Worm (Caenorhabditis elegans) whole organism, late embryonic: ENCODE results near the gene H12D21.5.

Experiments
- C38D4.7 ChIP-seq: fragments of 200-800 bp; sonication (Bioruptor generic); optimal IDR thresholded peaks from 2 replicates; lab custom pipeline; 2018; ENCODE audit warnings: mild to moderate bottlenecking, missing genetic modification characterization, moderate library complexity, missing compliant biosample characterization
- K02D7.2 ChIP-seq: sonication (generic microtip); optimal IDR thresholded peaks from 2 replicates; lab custom pipeline; 2017; ENCODE audit warnings: mild to moderate bottlenecking, missing genetic modification characterization, missing compliant biosample characterization
- K09A11.1 ChIP-seq: sonication (generic microtip); optimal IDR thresholded peaks from 2 replicates; lab custom pipeline; 2017; ENCODE audit warnings: antibody characterized with exemption, mild to moderate bottlenecking, missing genetic modification characterization, missing compliant biosample characterization; ENCODE audit not compliant: insufficient read depth
- T23F11.4 ChIP-seq: fragments of 200-800 bp; sonication (Bioruptor generic); optimal IDR thresholded peaks from 2 replicates; lab custom pipeline; 2018; ENCODE audit warnings: mild to moderate bottlenecking, missing genetic modification characterization, missing compliant biosample characterization
- Y22D7AL.16 ChIP-seq: sonication (generic microtip); optimal IDR thresholded peaks from 2 replicates; lab custom pipeline; 2016; ENCODE audit warnings: missing genetic modification characterization, missing compliant biosample characterization
- ahr-1 ChIP-seq: sonication (generic microtip); optimal IDR thresholded peaks from 2 replicates; lab custom pipeline; 2016; ENCODE audit warnings: missing genetic modification characterization, missing compliant biosample characterization
- ama-1 ChIP-seq: fragments of 150-350 bp; optimal IDR thresholded peaks from 2 replicates; lab custom pipeline; 2014
- ceh-14 ChIP-seq: sonication (generic microtip); optimal IDR thresholded peaks from 2 replicates; lab custom pipeline; 2016; ENCODE audit warnings: missing genotype, missing genetic modification characterization, missing compliant biosample characterization
- ceh-18 ChIP-seq: sonication (generic microtip); optimal IDR thresholded peaks from 2 replicates; lab custom pipeline; 2016; ENCODE audit warnings: missing genetic modification characterization, missing compliant biosample characterization
- ceh-2 ChIP-seq: sonication (generic microtip); optimal IDR thresholded peaks from 2 replicates; lab custom pipeline; 2016; ENCODE audit warnings: missing genotype, missing genetic modification characterization, missing compliant biosample characterization
- ceh-30 ChIP-seq: fragments of 150-350 bp; optimal IDR thresholded peaks from 2 replicates; lab custom pipeline; 2014; ENCODE audit warnings: missing biosample characterization, missing genetic modification characterization
- ceh-45 ChIP-seq: fragments of 200-800 bp; sonication (Bioruptor generic); IDR thresholded peaks from 2 replicates; pipeline ENCODE4 v1.3.6; 2022; ENCODE audit warnings: missing genetic modification reagents, missing genetic modification characterization, missing compliant biosample characterization
- ceh-6 ChIP-seq: fragments of 200-800 bp; sonication (Bioruptor generic); optimal IDR thresholded peaks from 2 replicates; lab custom pipeline; 2018; ENCODE audit warnings: mild to moderate bottlenecking, missing genetic modification characterization, missing compliant biosample characterization
- che-1 ChIP-seq: sonication (generic microtip); optimal IDR thresholded peaks from 2 replicates; lab custom pipeline; 2016; ENCODE audit warnings: mild to moderate bottlenecking, missing genetic modification characterization, missing compliant biosample characterization
- elt-2 ChIP-seq: sonication (generic microtip); optimal IDR thresholded peaks from 2 replicates; lab custom pipeline; 2016; ENCODE audit warnings: missing genetic modification reagents, missing genetic modification characterization, missing compliant biosample characterization
- ets-4 ChIP-seq: sonication (generic microtip); optimal IDR thresholded peaks from 2 replicates; lab custom pipeline; 2016; ENCODE audit warnings: missing genetic modification characterization, missing compliant biosample characterization
- gmeb-2 ChIP-seq: sonication (generic microtip); optimal IDR thresholded peaks from 2 replicates; lab custom pipeline; 2016; ENCODE audit warnings: missing genetic modification characterization, inconsistent platforms, missing compliant biosample characterization
- hlh-13 ChIP-seq: fragments of 200-800 bp; sonication (Bioruptor generic); optimal IDR thresholded peaks from 2 replicates; lab custom pipeline; 2018; ENCODE audit warnings: mild to moderate bottlenecking, missing genetic modification characterization, missing compliant biosample characterization
- hlh-15 ChIP-seq: sonication (generic microtip); optimal IDR thresholded peaks from 2 replicates; lab custom pipeline; 2016; ENCODE audit warnings: missing genetic modification characterization, missing compliant biosample characterization
- lin-11 ChIP-seq: fragments of 200-800 bp; sonication (Bioruptor generic); optimal IDR thresholded peaks from 2 replicates; lab custom pipeline; 2018; ENCODE audit warnings: mild to moderate bottlenecking, missing genetic modification characterization, missing compliant biosample characterization
- madf-2 ChIP-seq: sonication (generic microtip); optimal IDR thresholded peaks from 2 replicates; lab custom pipeline; 2017; ENCODE audit warnings: missing genetic modification characterization, missing compliant biosample characterization
- nfya-1 ChIP-seq: sonication (generic microtip); optimal IDR thresholded peaks from 2 replicates; lab custom pipeline; 2017; ENCODE audit warnings: missing genetic modification characterization, mild to moderate bottlenecking, missing compliant biosample characterization, antibody characterized with exemption, moderate library complexity
- nhr-232 ChIP-seq: sonication (generic microtip); optimal IDR thresholded peaks from 2 replicates; lab custom pipeline; 2016; ENCODE audit warnings: missing genetic modification characterization, missing compliant biosample characterization
- npax-4 ChIP-seq: sonication (generic microtip); optimal IDR thresholded peaks from 2 replicates; lab custom pipeline; 2016; ENCODE audit warnings: missing genetic modification characterization, missing compliant biosample characterization
- pat-9 ChIP-seq: fragments of 200-800 bp; sonication (Bioruptor generic); optimal IDR thresholded peaks from 2 replicates; lab custom pipeline; 2018; ENCODE audit warnings: mild to moderate bottlenecking, missing genetic modification characterization, moderate library complexity, missing compliant biosample characterization
- pha-2 ChIP-seq: sonication (generic microtip); optimal IDR thresholded peaks from 2 replicates; lab custom pipeline; 2017; ENCODE audit warnings: mild to moderate bottlenecking, missing genetic modification characterization, missing compliant biosample characterization
- pqm-1 ChIP-seq: sonication (generic microtip); optimal IDR thresholded peaks from 2 replicates; lab custom pipeline; 2016; ENCODE audit warnings: missing genetic modification characterization, missing compliant biosample characterization
- pros-1 ChIP-seq: fragments of 150-350 bp; optimal IDR thresholded peaks from 2 replicates; lab custom pipeline; 2014; ENCODE audit warnings: missing biosample characterization, missing genetic modification reagents, missing genetic modification characterization
- ref-2 ChIP-seq: sonication (generic microtip); optimal IDR thresholded peaks from 2 replicates; lab custom pipeline; 2016; ENCODE audit warnings: missing genetic modification characterization, missing compliant biosample characterization
- rnt-1 ChIP-seq: sonication (generic microtip); optimal IDR thresholded peaks from 2 replicates; lab custom pipeline; 2016; ENCODE audit warnings: missing genetic modification characterization, missing compliant biosample characterization
- tbx-2 ChIP-seq: sonication (generic microtip); optimal IDR thresholded peaks from 2 replicates; lab custom pipeline; 2016; ENCODE audit warnings: missing genetic modification characterization, missing compliant biosample characterization
- unc-3 ChIP-seq, 2 experiments: fragments of 200-800 bp in 1 of 2; sonication (Bioruptor generic) in 1 of 2; sonication (generic microtip) in 1 of 2; conservative IDR thresholded peaks in 1 of 2; optimal IDR thresholded peaks in 1 of 2; 2 replicates each; pipeline versions ENCODE4 v1.3.6 to Lab custom; 2016 to 2022; ENCODE audit warnings: missing compliant biosample characterization in 2 of 2, missing genetic modification characterization in 2 of 2, missing genetic modification reagents in 1 of 2
- unc-42 ChIP-seq: sonication (generic microtip); optimal IDR thresholded peaks from 2 replicates; lab custom pipeline; 2016; ENCODE audit warnings: missing genotype, missing genetic modification characterization, missing compliant biosample characterization
- unc-55 ChIP-seq: sonication (generic microtip); optimal IDR thresholded peaks from 2 replicates; lab custom pipeline; 2017; ENCODE audit warnings: missing biosample characterization, missing genetic modification reagents, missing genetic modification characterization
- zip-5 ChIP-seq: sonication (generic microtip); optimal IDR thresholded peaks from 2 replicates; lab custom pipeline; 2016; ENCODE audit warnings: missing genetic modification characterization, missing compliant biosample characterization
- ztf-16 ChIP-seq: sonication (generic microtip); optimal IDR thresholded peaks from 2 replicates; lab custom pipeline; 2017; ENCODE audit warnings: missing genetic modification characterization, missing compliant biosample characterization

The H12D21.5 gene

DNA sequence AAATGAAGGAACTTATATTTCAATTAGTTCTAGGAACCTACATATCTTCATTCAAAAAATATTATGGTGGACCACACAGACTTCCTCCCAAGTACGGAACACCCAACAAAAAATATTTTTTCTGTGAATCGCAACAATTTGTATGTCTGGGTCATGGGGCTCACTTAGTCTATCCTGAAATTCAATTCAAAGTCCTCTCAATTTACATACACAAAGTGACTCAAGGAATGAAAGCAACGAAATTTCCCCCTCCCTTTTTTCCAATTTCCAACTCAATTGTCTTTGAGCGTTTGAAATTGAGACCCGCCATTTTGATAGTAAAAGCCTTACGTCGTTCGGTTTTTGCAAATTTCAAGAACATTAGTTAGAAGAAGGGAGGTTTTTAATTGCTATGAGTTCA lies 34.4 kb upstream of the H12D21.5 start:
- TF ChIP-seq unc-42 (peak; percentile 46), ceh-2 (tag; lab: Kevin White, UChicago) (no peak)

- no peak for TF ChIP-seq ahr-1 (tag; lab: Kevin White, UChicago)
- TF ChIP-seq zip-5 (tag; lab: Kevin White, UChicago) = no peak
- no peak for TF ChIP-seq unc-42
- TF ChIP-seq T23F11.4 (GFP tag; lab: Kevin White, UChicago) = no peak
- no peak for TF ChIP-seq npax-4
Observed at ce11 chrV:14868181-14868580, 25.6 kb upstream of the H12D21.5 start, which contains the start of gene gcy-14. Gene gcy-14, minus strand, starts transcription at chrV:14868281.

DNA sequence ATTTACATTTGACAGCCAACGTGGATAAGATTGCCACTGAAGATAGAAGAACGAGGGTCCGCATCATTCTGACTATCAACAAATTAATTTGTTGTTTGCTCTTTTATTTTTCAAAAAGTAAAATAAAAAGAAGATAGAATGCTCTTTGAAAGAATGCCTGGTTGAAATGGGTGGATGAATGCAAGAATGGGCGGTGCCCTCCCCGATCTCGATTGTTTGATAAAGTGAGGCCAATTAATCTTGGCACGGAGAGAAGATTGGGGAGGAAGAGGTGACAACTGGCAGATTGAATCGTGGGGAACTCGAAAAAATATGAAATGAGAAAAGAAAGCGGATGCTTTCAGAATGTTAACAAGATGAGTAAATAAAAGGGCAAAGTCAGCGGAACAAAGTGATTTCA lies 22.4 kb upstream of the H12D21.5 start, which contains the start of gene ZC412.3:
TSS of gene ZC412.3 (minus strand) at position 183 of the 400 bp plus-strand sequence.
- TF ChIP-seq ztf-16 (tag; lab: Kevin White, UChicago) (no peak), tbx-2 (tag; lab: Kevin White, UChicago) (no peak), ama-1 (no peak), ceh-18 (peak; percentile 56), rnt-1 (tag; lab: Kevin White, UChicago) (no peak), ets-4 (tag; lab: Kevin White, UChicago) (no peak), ceh-30 (no peak), hlh-13 (no peak), pqm-1 (tag; lab: Kevin White, UChicago) (no peak), unc-55 (GFP tag; lab: Kevin White, UChicago) (peak; percentile 10), T23F11.4 (GFP tag; lab: Kevin White, UChicago) (no peak), unc-42 (no peak), pros-1 (tag; lab: Kevin White, UChicago) (no peak), K02D7.2 (tag; lab: Kevin White, UChicago) (no peak)

ce11 chrV:14875371-14875770 lies 18.4 kb upstream of the H12D21.5 start, which contains the start of gene ZC412.5:
Gene ZC412.5, minus strand, starts transcription at chrV:14875471.
- TF ChIP-seq Y22D7AL.16 = no peak
- TF ChIP-seq lin-11 (tag; lab: Kevin White, UChicago) = no peak

DNA sequence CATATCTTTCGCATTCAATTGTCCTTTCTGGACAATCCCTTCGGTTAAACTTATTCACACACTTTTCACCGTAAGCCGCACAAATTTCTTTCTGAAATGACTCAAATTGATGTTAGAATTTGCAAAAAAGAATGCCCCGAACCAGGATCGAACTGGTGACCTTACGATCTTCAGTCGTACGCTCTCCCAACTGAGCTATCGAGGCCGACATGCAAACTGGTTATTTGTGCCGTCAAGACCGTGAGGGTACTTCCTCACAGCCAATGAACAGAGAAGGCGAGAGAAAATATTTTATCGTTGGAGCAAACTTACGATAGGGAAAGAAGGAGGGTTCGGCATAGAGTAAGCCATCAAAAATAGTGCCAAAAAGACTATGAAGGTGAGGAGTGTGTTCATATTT lies 17.5 kb upstream of the H12D21.5 start:
- TF ChIP-seq nhr-232 (tag; lab: Kevin White, UChicago) = peak; percentile 42
- TF ChIP-seq C38D4.7 = peak; percentile 34
- peak; percentile 42 for TF ChIP-seq lin-11 (tag; lab: Kevin White, UChicago)
- TF ChIP-seq madf-2 (tag; lab: Kevin White, UChicago) = peak; percentile 30
- TF ChIP-seq gmeb-2 (tag; lab: Kevin White, UChicago) = peak; percentile 16
- peak; percentile 13 for TF ChIP-seq che-1 (tag; lab: Kevin White, UChicago)
- peak; percentile 15 for TF ChIP-seq K09A11.1
- TF ChIP-seq zip-5 (tag; lab: Kevin White, UChicago) = no peak
- TF ChIP-seq hlh-13 = peak; percentile 22
- no peak for TF ChIP-seq pha-2 (tag; lab: Kevin White, UChicago)
- peak; percentile 64 for TF ChIP-seq unc-3 (GFP tag; conservative IDR thresholded peaks at IDR 0.05; lab: Robert Waterston, UW)
- no peak for TF ChIP-seq unc-3 (tag; optimal IDR thresholded peaks at IDR 0.05; lab: Kevin White, UChicago)
- TF ChIP-seq nfya-1 (tag; lab: Kevin White, UChicago) = peak; percentile 40
- TF ChIP-seq hlh-15 (tag; lab: Kevin White, UChicago) = no peak
- TF ChIP-seq pat-9 (tag; lab: Kevin White, UChicago) = peak; percentile 12
- peak; percentile 46 for TF ChIP-seq ceh-6
- TF ChIP-seq ceh-30 = peak; percentile 18
- 0 out of 2 replicates have a peak, but pooled peaks have one; percentile 22 for TF ChIP-seq ceh-45 (GFP tag; lab: Robert Waterston, UW)
- TF ChIP-seq ceh-14 = no peak
- peak; percentile 51 for TF ChIP-seq ref-2
- TF ChIP-seq ceh-2 (tag; lab: Kevin White, UChicago) = no peak
- peak; percentile 17 for TF ChIP-seq elt-2 (tag; lab: Kevin White, UChicago)
